Worm (Caenorhabditis elegans): ENCODE measurements around the gene math-10.

ce11 chrII:1875658-1876057, 4.3 kb downstream of the math-10 start, which contains the start of gene math-13:
- no peak for TF ChIP-seq blmp-1 (tag; optimal IDR thresholded peaks at IDR 0.05)
- no peak for TF ChIP-seq nhr-76 (tag; optimal IDR thresholded peaks at IDR 0.05)
- TF ChIP-seq unc-62 (GFP tag; optimal IDR thresholded peaks at IDR 0.05), result no peak
- no peak for TF ChIP-seq nhr-28 (tag; optimal IDR thresholded peaks at IDR 0.05)
- no peak for TF ChIP-seq nhr-12 (tag; optimal IDR thresholded peaks at IDR 0.05)
- TF ChIP-seq pha-4 (tag; optimal IDR thresholded peaks at IDR 0.05), result no peak
- no peak for TF ChIP-seq ces-1 (GFP tag; optimal IDR thresholded peaks at IDR 0.05)
